Worm (Caenorhabditis elegans): ENCODE measurements around the gene plpp-1.3.

The plpp-1.3 gene

DNA sequence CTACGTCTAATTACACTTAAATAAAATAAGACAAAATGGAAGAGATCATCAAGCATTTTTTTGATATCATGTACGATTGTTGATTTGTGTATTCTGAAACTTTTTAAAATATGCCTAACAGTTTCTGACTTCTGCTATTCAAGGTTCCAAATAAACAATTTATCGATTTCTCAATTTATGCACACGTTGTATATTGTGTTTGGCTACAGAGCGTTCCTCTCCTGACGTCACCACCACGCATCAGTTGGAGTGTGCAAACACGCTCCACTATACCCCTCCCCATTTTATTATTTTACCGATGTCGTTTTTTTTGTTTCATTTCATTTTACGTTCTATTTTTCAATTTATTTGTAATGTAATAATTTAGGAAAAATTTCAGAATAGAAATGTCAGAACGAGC is at the start of gene plpp-1.3:
TSS of gene plpp-1.3 (plus strand) at position 380 of the 400 bp plus-strand sequence.
- TF ChIP-seq him-1 (tag; optimal IDR thresholded peaks at IDR 0.05) (no peak), dao-5 (tag; optimal IDR thresholded peaks at IDR 0.05) (no peak), W03F9.2 (tag; optimal IDR thresholded peaks at IDR 0.05) (no peak)

DNA sequence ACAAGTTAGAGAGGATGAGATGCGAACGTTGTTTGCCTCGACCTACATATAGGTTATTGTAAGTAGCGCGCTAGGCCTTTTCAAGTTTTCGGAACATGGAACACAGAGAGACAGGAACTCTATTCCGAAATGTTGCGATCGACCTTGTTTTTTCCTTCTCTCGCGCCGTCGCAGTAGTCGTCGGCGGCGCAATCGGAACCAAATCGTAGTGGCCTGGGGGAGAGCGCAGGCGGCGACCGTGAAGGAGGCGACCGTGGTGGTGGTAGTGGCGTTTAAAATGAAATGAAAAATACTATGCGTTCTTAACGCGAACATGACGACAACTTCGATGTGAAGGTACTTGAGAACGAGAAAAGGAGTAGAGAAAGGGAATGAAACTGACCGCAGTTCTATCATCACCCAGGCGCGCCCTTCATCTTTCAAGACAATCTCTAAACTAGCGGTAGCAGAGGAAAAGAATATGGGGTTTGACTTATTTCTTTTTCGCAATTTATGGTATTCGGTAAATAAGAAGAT is 47.5 kb upstream of the plpp-1.3 start:
- TF ChIP-seq dao-5 (tag; optimal IDR thresholded peaks at IDR 0.05) (no peak), him-1 (tag; optimal IDR thresholded peaks at IDR 0.05) (no peak), W03F9.2 (tag; optimal IDR thresholded peaks at IDR 0.05) (no peak)

DNA sequence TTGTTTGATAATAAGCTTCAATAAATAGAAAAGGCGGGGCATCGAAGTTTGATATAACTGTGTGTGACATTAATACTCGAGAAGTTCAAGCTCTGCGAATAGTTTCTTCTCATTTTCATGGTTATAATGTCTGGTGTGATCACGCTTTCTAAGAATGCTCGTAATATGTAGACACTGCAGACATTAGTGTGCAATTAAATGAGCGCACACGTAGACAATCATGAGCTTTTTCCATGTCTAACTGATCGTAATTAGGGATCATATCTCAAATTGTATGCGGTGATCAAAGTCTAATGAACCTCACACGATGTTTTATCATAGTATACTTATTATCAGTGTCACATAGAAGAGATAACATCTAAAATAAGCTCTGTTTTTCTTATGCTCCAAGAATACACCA is 45.0 kb upstream of the plpp-1.3 start:
- TF ChIP-seq W03F9.2 (tag; optimal IDR thresholded peaks at IDR 0.05) (no peak), dao-5 (tag; optimal IDR thresholded peaks at IDR 0.05) (no peak), him-1 (tag; optimal IDR thresholded peaks at IDR 0.05) (no peak)

DNA sequence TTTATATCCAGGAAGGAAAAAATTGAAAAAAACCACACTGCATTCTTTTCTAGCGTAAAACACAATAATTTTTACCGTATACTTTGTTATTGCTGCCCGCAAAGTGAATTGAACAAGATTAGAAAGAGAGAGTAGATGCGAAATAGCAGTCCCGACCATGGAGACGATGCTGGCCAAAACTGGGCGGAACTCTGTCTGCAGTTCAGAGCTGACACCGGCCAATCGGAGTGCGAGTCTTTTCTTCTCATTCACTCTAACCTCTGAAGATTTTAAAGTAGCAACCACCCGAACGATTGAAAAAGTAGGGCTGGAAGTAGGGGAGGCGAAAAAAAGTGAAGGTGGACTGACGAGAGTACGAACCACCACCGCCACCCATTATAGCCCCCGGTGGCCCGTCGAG is 38.5 kb upstream of the plpp-1.3 start:
- TF ChIP-seq him-1 (tag; optimal IDR thresholded peaks at IDR 0.05) (no peak), dao-5 (tag; optimal IDR thresholded peaks at IDR 0.05) (no peak), W03F9.2 (tag; optimal IDR thresholded peaks at IDR 0.05) (no peak)

DNA sequence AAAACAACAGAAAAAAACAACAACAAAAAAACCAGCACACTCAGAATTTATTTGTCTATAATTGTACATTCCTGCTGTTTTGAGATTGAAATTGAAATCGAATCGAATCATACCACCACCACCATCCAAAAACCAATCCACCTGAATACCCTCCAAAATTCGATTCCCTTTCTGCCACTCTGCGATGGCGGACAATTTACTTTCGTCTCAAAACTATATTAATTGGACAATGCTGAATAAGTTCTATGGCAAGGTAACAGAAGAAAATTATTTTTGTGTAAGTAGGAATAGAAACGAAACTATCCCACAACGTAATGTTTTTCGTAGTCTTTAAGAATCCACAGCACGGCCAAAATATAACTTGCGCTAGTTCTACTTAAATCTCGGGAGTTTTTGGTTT is 35.6 kb upstream of the plpp-1.3 start:
- TF ChIP-seq dao-5 (tag; optimal IDR thresholded peaks at IDR 0.05) (no peak), him-1 (tag; optimal IDR thresholded peaks at IDR 0.05) (no peak), W03F9.2 (tag; optimal IDR thresholded peaks at IDR 0.05) (no peak)

DNA sequence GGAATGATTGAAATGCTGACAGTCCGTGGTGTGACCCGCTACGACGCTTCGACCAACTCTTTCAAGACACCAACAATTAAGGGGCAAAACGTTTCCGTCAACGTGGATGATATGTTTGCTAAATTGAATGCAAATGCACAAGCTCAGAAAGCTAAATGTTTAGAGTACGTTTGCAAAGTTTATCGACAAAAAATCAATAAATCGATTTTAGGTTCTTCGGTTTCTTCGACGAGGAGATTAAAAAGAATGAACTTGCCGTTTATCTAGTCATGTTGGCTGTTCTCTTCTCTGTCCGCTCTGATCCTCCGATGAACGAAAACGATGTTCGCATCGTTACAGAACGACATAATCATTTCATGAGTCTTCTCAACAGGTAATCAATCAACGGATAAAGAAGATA is 30.4 kb upstream of the plpp-1.3 start:
- TF ChIP-seq him-1 (tag; optimal IDR thresholded peaks at IDR 0.05) (no peak), W03F9.2 (tag; optimal IDR thresholded peaks at IDR 0.05) (no peak), dao-5 (tag; optimal IDR thresholded peaks at IDR 0.05) (no peak)

DNA sequence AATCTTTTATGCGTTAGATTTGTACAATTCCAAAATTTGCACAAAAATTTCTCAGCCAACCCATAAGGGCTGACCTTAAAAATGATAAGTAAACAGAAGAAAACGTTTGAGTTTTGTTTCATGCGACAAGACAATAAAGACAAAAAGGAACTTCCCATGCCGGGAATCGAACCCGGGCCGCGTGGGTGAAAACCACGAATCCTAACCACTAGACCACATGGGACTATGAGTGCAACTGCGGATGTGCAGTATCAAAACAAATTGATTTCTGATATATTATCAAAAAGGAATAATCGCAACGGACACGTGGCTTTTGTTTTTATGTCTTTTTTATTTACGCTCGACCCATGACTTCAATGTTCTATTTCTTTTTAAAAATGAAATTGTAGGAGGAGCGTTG is 28.2 kb upstream of the plpp-1.3 start:
- TF ChIP-seq W03F9.2 (tag; optimal IDR thresholded peaks at IDR 0.05) (no peak), dao-5 (tag; optimal IDR thresholded peaks at IDR 0.05) (no peak), him-1 (tag; optimal IDR thresholded peaks at IDR 0.05) (no peak)

DNA sequence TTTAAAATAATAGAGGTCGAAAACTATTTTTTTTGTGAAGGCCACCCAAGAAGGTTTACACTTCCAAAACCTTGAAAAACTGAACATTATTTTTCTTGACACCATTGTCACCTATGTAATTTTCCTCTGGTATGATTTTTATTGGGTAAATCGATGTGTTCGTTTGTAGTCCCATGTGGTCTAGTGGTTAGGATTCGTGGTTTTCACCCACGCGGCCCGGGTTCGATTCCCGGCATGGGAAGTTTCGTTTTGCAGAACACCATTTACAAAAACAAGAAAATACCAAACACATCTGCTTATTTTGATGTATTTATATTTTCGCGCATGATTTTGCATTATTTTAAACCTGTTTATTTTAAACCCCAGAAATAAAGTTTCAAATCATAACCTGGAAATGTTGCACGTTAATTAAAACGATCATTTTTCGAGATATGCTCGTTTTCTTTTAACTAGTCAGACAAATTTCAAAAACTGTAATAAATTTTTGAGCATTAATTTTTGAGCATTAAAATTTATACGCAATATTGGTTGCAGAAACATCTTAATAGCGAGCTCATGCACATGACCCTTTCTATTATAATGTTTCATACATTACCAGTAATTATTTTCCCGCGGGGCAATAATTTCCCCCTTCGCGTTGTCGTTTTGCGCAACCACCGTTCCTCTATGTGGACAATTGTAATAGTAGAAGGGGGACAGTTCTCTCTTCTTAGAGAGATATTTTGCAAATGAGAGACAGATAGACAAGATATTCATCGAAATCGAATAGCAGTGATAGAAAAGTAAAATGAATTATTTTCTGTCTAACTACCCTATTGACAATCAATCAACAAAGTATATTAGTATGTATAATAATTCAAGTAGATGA is 27.5 kb upstream of the plpp-1.3 start:
- TF ChIP-seq W03F9.2 (tag; optimal IDR thresholded peaks at IDR 0.05) (no peak), dao-5 (tag; optimal IDR thresholded peaks at IDR 0.05) (no peak), him-1 (tag; optimal IDR thresholded peaks at IDR 0.05) (no peak)

DNA sequence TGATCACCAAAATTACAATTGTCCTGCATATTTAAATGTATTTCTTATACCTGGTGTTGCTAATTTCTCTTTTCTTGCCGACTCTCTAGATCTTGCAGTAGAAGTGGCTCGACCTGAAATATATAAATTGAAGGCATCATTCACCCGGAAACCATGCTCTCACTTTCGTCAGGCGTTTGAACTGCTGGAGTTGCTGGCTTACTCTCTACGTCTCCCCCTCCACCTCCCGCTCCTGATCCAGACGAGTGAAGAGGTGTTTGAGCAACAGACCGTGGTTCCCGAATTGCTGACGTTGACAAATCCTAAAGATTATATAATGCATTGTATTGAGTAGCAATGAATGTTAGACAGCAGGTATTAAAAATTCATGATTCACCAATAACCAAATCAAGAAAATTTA is 24.9 kb upstream of the plpp-1.3 start:
- TF ChIP-seq him-1 (tag; optimal IDR thresholded peaks at IDR 0.05) (no peak), dao-5 (tag; optimal IDR thresholded peaks at IDR 0.05) (no peak), W03F9.2 (tag; optimal IDR thresholded peaks at IDR 0.05) (no peak)

DNA sequence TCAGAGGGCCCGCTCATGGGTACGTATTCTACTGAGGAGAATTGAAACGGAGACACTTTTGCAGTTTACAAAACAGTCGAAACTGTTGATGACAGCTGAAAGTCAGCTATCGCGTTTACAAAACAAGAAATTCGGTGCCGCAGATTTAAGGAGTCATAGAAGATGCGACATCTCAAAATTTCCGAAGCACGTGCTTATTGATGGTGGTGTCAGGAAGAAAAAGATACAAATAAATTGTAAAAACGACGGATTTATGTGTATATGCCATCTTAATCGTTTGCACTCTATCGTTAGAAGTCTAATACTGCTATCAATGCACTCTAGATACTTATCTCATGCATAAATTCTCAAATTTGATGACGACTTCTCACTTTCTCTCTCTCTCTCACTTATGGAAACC is 20.9 kb upstream of the plpp-1.3 start, which contains the start of gene F13E6.2:
TSS of gene F13E6.2 (minus strand) at position 101 of the 400 bp plus-strand sequence.
- no peak for TF ChIP-seq him-1 (tag; optimal IDR thresholded peaks at IDR 0.05)
- no peak for TF ChIP-seq dao-5 (tag; optimal IDR thresholded peaks at IDR 0.05)
- TF ChIP-seq W03F9.2 (tag; optimal IDR thresholded peaks at IDR 0.05): no peak

DNA sequence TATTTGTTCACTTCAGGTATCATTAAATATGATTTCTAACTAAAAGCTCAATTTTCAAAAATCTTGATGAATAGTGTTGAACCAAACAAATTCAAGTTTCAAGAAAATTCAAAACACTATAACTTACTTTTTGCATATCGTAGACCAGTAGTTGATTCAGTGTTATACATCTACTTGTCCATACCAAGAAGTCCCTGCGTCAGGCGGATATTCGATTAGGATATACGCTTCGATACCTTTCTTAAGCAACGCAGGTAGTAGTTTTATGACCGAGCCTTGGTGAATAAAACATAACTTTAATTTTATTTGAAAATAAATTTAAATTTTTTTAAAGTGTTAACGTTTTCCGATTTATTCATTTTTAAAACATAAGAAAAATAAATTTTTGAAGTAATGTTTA is 19.7 kb upstream of the plpp-1.3 start:
- peak; percentile 12 for TF ChIP-seq him-1 (tag; optimal IDR thresholded peaks at IDR 0.05)
- TF ChIP-seq dao-5 (tag; optimal IDR thresholded peaks at IDR 0.05): no peak
- no peak for TF ChIP-seq W03F9.2 (tag; optimal IDR thresholded peaks at IDR 0.05)

DNA sequence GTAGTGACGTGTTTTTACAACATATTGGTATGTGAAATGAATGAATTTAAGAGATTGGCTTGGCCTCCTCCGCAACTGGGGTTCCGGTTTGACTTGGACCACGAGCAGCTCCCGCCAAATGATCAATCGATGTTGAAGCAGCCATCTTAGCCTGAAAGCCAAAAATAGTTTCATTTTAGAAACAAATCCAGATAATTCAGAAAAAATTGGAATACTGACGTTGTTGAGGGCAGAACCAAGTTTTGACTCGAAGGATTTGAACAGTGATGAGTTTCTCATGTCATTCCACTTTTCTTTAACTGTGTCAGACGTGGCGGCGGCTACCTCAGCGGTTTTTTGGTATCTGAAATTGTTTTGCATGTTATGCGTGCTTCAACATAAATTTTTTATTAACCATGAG is 19.2 kb upstream of the plpp-1.3 start:
- TF ChIP-seq W03F9.2 (tag; optimal IDR thresholded peaks at IDR 0.05) (no peak), dao-5 (tag; optimal IDR thresholded peaks at IDR 0.05) (no peak), him-1 (tag; optimal IDR thresholded peaks at IDR 0.05) (no peak)

DNA sequence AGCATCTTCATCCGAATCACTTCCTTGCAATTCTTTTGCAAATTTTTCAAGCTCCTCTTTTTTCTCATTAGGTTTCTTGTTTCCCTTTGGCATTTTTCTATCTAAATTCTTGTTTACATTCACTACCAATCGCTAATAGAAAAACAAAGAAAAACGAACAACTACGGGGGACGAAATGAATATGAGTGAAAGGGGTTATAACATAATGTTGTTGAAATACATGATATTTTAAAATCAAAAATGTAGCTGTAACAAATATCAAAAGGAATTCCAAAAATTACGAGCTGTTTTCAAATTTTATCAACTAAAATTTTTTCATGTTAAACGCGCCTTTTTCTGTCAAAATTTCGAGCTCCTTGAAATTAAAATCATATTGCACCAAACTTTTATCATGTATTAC is 18.1 kb upstream of the plpp-1.3 start, which contains the start of gene F13E6.1:
TSS of gene F13E6.1 (minus strand) at position 101 of the 400 bp plus-strand sequence.
- TF ChIP-seq W03F9.2 (tag; optimal IDR thresholded peaks at IDR 0.05) (no peak), him-1 (tag; optimal IDR thresholded peaks at IDR 0.05) (no peak), dao-5 (tag; optimal IDR thresholded peaks at IDR 0.05) (no peak)

DNA sequence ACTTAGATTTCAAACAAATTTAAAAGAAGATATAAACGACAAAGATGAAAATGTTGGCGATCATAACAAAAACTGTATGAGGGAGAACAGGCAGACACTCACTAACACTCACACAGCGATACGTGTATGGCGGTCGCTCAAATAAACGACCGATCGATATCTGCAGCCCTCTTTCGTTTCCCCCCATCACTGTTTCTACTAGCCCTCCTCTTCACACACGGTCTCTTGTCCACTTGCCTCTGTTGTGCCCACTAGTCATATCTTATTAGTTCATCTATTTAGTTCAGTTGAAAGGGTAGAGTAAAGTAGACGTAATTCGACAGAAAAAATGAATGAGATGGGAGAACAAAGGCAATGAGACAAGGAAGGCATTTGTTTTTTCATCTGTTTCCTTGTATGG is 17.6 kb upstream of the plpp-1.3 start:
- TF ChIP-seq him-1 (tag; optimal IDR thresholded peaks at IDR 0.05): no peak
- no peak for TF ChIP-seq W03F9.2 (tag; optimal IDR thresholded peaks at IDR 0.05)
- TF ChIP-seq dao-5 (tag; optimal IDR thresholded peaks at IDR 0.05): no peak
